Worm (Caenorhabditis elegans) whole organism, L1 larva: ENCODE results near the gene F18G5.6.

Experiments used
- nhr-76 ChIP-seq: sonication (generic microtip); optimal IDR thresholded peaks from 2 replicates; lab custom pipeline; 2017; ENCODE audit warnings: missing biosample characterization, missing genetic modification characterization
- ztf-11 ChIP-seq, 2 experiments: sonication (generic microtip); optimal IDR thresholded peaks; 2 replicates each; lab custom pipeline; 2016 to 2017; ENCODE audit warnings: missing genetic modification characterization in 2 of 2, missing biosample characterization in 1 of 2, missing compliant biosample characterization in 1 of 2

ce11 chrX:9238692-9239091 is 25.4 kb downstream of the F18G5.6 start:
- TF ChIP-seq ztf-11 (tag; optimal IDR thresholded peaks at IDR 0.05; lab: Kevin White, UChicago) (no peak), nhr-76 (tag; lab: Kevin White, UChicago) (no peak)
